Worm (Caenorhabditis elegans) whole organism, dauer: ENCODE data around the gene C17F4.2.
"Not testable (repeated sequence)": the region's sequence is repeated elsewhere in the genome, so short reads cannot be mapped to it uniquely, and the experiment has no call there.

Experiments used
- unc-62 ChIP-seq: sonication (generic microtip); optimal IDR thresholded peaks from 2 replicates; lab custom pipeline; 2017; ENCODE audit warnings: missing biosample characterization, missing genetic modification reagents, missing genetic modification characterization

C17F4.2 gene

ce11 chrII:3267815-3268214, 19.3 kb downstream of the C17F4.2 start:
- no peak for TF ChIP-seq unc-62

DNA sequence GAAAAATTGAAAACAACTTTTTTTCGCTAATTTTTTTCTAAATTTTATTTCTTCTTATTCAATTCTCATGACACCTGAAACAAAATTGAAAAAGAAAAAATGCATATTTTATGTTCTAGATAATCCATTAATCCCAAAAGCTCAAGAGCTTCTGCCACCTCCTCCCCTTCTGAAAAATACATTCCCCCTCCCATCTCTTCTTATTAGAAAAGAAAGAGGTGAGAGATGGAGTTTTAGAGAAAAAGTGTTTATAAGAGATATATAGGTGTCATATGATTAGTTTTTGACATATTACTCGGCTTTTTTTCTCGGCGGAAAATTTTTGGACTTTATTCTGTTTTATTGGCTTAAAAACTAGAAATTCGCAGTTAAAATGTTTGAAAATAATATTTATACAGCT, 22.1 kb downstream of the C17F4.2 start:
- TF ChIP-seq unc-62 = no peak

DNA sequence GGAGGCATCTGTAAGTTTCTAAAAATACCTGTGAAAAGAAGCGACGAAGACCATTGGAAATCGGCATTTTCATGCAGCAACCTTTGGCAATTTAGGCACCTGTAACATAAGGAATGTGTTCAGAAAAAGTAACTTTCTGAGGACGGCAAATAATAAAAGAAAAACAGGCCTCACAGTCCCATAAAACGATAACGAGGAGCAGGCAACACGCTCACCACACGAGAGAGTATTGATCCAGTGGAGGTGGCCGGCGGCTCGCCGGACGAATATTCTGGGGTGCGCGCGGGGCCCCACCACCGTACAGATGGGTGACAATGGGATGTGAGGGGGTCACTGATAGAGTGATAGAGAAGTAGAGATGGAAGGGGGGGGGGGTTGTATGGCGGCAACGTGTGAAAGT, 26.5 kb downstream of the C17F4.2 start, which contains the start of gene F02E11.3:
TSS of gene F02E11.3 (minus strand) at position 101 of the 400 bp plus-strand sequence.
- TF ChIP-seq unc-62 = no peak

- TF ChIP-seq unc-62 = no peak
Observed at ce11 chrII:3277686-3278085, 29.2 kb downstream of the C17F4.2 start, which contains the start of gene F02E11.4. Gene F02E11.4 (minus strand): TSS chrII:3277786.

- TF ChIP-seq unc-62 = no peak
Observed at ce11 chrII:3278634-3279033, 30.2 kb downstream of the C17F4.2 start, which contains the start of gene wht-4. Gene wht-4 (plus strand): TSS chrII:3278934.

DNA sequence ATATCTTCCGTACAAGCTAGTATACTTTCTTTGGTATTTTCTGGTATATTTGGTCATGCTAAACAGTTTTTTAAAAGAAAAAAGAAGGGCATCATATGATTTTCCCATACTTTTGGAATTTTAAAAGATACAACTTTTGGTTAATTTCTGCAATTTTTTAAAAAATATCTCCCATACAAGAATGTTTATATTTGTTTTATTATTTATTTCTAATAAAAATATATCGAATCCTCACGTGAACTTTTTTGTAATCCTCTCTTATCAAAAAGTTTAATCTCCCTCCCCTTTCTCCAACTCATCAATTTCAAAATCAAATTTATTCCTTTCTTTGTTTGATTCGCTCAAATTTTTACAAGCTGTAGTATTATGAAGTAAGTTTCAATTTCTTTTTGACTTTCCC, 33.9 kb downstream of the C17F4.2 start, which contains the start of gene nep-13:
TSS of gene nep-13 (plus strand) at position 301 of the 400 bp plus-strand sequence.
- TF ChIP-seq unc-62 = no peak

DNA sequence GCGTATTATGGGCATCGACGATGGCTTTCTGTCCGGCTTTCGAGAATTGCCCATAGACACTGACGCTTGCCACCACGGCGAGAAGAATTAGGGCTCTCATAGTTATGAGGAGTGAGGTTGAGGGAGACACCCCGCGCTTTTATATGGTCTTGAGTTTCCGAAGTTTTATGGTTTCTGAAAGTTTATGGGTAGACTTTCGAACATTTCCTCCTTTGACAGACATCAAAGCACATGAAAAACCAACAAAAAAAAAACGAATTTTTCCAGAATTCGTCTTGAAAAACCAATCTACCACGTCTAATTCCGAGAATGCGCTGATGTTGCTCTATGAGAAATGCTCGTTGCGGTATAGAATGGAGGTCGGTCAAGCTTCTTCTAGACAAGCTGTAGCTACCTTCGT, 36.1 kb downstream of the C17F4.2 start, which contains the start of gene scl-15:
TSS of gene scl-15 (minus strand) at position 101 of the 400 bp plus-strand sequence.
- TF ChIP-seq unc-62 = no peak

DNA sequence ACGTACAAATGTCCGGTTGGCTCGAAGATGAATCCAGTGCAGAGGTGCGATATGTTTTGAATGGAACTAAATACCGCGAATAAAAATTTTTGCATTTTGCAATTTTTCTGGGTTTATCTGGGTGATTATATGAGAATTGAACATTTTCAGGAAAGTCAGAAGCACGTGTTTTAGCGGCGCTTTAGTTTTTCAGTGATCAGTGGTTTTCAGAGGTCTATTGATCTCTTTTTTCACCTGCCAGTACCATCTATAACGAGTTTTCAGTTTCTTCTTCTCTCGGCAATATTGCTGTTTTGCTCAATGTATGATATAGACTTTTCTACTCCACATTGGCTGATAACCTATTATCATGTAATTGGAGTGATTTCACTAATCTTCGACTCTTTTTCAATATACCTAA, 38.6 kb downstream of the C17F4.2 start, which contains the start of gene sri-63:
TSS of gene sri-63 (plus strand) at position 301 of the 400 bp plus-strand sequence.
- no peak for TF ChIP-seq unc-62

DNA sequence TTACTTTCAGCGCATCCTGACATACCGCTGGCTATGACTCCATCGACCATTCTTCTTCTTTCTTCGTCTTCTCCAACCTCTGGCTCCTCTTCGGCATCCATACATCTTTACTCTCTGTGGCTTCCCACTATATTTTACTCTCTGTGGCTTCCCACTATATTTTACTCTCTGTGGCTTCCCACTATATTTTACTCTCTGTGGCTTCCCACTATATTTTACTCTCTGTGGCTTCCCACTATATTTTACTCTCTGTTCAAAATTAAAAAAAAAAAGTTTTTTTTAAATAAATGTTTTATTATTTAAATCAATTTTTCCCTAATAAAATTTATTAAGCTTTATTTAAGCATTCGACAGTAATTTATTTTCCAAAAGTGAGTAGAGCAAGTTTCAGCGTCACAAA, 42.1 kb downstream of the C17F4.2 start, which contains the start of gene F39E9.14:
TSS of gene F39E9.14 (minus strand) at position 101 of the 400 bp plus-strand sequence.
- not testable (repeated sequence) for TF ChIP-seq unc-62

DNA sequence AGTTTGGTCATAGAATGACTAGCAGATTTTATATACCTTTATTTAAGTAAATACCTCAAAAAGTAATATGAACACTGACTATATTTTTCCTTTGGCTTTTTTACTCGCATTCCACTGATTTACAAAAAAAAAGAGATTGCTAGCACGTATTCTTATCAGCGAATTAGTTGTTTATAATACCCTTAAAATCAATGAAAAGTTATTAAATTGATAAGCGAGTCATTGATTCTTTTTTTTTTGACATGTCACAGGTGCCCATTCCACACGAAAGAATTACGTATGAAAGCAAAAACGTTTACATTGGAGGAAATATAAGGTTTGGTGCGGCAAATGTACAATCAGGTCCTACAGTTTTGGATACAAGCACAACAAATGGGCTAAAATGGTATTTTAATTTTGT, 46.7 kb downstream of the C17F4.2 start, which contains the start of gene btb-17:
TSS of gene btb-17 (plus strand) at position 213 of the 400 bp plus-strand sequence.
- TF ChIP-seq unc-62 = no peak

- TF ChIP-seq unc-62 = no peak
Observed at ce11 chrII:3296644-3297043, 48.2 kb downstream of the C17F4.2 start, which contains the start of gene btb-16. Gene btb-16 (plus strand): TSS chrII:3296883.

DNA sequence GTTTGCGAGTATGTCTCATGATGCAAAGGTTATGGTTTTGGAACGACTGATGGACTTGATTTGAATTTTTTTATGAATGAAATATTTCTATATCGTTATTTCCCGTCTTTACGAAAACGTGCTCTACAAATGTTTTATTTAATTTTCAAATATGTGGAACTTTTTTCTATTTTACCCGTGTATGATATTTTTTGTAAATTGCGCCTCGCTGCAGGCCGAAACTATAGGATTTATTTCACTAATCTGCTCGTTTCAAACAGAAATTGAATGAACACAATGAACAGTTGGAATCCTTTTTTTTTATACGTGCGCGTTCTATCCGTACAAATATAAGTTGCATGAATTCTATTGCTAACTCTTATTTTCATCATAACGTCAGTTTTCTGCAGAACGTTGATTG, 49.4 kb downstream of the C17F4.2 start, which contains the start of gene btb-18:
TSS of gene btb-18 (plus strand) at position 301 of the 400 bp plus-strand sequence.
- TF ChIP-seq unc-62 = no peak
